Worm (Caenorhabditis elegans): ENCODE results near the gene tif-1A.

tif-1A gene

DNA sequence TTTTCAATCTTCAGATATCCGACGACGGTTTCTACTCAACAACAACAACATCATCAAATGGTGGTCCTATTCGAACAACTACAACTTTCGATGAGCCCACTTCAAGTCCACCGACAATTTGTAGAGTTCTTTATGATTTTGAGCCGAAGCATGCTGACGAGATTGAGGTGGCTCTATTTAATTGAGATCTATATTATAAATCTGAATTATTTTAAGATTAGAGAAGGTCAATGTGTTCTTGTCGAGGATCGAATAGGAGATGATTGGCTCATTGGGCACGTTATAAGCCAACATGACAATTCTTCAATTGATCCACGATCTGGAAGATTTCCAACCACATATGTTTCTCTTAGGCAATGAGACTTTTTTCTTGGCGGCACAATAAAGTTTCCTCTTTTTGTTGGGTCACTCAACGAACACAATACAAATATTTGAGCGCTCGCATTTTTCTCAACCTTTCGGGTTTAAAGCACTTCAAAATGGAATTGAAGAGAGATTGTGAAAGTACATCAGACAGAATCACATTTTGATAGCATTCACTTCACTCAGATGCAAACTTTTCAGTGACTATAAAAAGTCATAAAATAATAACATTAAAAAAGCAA, 11.6 kb upstream of the tif-1A start (continued):
- TF ChIP-seq zfp-3 (GFP tag; conservative IDR thresholded peaks at IDR 0.05) (0 out of 2 replicates have a peak, but pooled peaks have one; percentile 17), nhr-102 (tag; optimal IDR thresholded peaks at IDR 0.05) (peak; percentile 71), F49E8.2 (tag; optimal IDR thresholded peaks at IDR 0.05; ENCODE audit: borderline replicate concordance) (peak; percentile 85), attf-4 (tag; optimal IDR thresholded peaks at IDR 0.05) (no peak), gei-8 (GFP tag; optimal IDR thresholded peaks at IDR 0.05) (no peak), ama-1 (optimal IDR thresholded peaks at IDR 0.05) (peak; percentile 92), lin-38 (GFP tag; IDR thresholded peaks at IDR 0.05) (peak; percentile 69), rbr-2 (tag; optimal IDR thresholded peaks at IDR 0.05) (peak; percentile 19), nhr-28 (tag; optimal IDR thresholded peaks at IDR 0.05) (no peak), daf-12 (tag; optimal IDR thresholded peaks at IDR 0.05) (no peak), Y5F2A.4 (GFP tag; optimal IDR thresholded peaks at IDR 0.05) (no peak), dpl-1 (GFP tag; optimal IDR thresholded peaks at IDR 0.05) (no peak), nhr-10 (tag; optimal IDR thresholded peaks at IDR 0.05) (no peak), nhr-42 (GFP tag; IDR thresholded peaks at IDR 0.05) (no peak), ztf-7 (tag; optimal IDR thresholded peaks at IDR 0.05) (peak; percentile 82), daf-19 (GFP tag; conservative IDR thresholded peaks at IDR 0.05) (0 out of 2 replicates have a peak, but pooled peaks have one; percentile 56), ctbp-1 (GFP tag; IDR thresholded peaks at IDR 0.05) (0 out of 2 replicates have a peak, but pooled peaks have one; percentile 15), mep-1 (tag; optimal IDR thresholded peaks at IDR 0.05) (peak; percentile 74), vab-7 (GFP tag; IDR thresholded peaks at IDR 0.05) (no peak), spr-3 (GFP tag; optimal IDR thresholded peaks at IDR 0.05) (peak; percentile 71), daf-16 (GFP tag; optimal IDR thresholded peaks at IDR 0.05) (no peak), daf-16 (tag; optimal IDR thresholded peaks at IDR 0.05) (peak; percentile 2), hmg-1.1 (GFP tag; IDR thresholded peaks at IDR 0.05) (peak; percentile 53), pha-4 (GFP tag; IDR thresholded peaks at IDR 0.05) (peak; percentile 27; the same call in 1 of the 2 replicates), pha-4 (tag; optimal IDR thresholded peaks at IDR 0.05) (no peak), hif-1 (tag; optimal IDR thresholded peaks at IDR 0.05) (no peak), madf-5 (GFP tag; IDR thresholded peaks at IDR 0.05) (0 out of 4 replicates have a peak, but pooled peaks of 1 of the 2 experiments have one; percentile 7), dve-1 (tag; optimal IDR thresholded peaks at IDR 0.05; ENCODE audit: insufficient read depth) (no peak), ceh-32 (tag; optimal IDR thresholded peaks at IDR 0.05; ENCODE audit: poor library complexity) (no peak), duxl-1 (tag; optimal IDR thresholded peaks at IDR 0.05; ENCODE audit: poor library complexity) (peak; percentile 63), spr-1 (tag; optimal IDR thresholded peaks at IDR 0.05) (peak; percentile 29), ZK546.5 (tag; optimal IDR thresholded peaks at IDR 0.05) (peak in 1 of 2 experiments; percentile 15), Y48G9A.11 (GFP tag; IDR thresholded peaks at IDR 0.05) (peak; percentile 48; the same call in 1 of the 2 replicates)

DNA sequence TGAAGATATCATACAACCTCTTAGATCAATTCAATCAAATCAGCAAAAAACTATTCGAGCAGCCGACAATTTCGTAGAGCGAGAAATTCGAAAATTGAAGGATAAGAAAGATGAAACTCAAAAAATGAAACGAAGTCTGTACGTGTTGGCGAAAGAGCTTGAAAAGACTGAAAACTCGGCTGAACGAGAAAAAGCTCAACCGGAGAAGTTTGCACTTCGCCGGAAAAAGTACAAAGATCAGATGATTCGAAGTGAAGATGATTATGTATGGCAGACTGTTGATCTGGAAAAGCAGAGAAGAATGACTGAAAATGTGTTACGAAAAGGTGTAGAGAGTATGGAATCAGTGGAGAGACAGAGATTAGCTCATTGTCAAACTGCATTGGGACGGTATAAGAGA, 9.1 kb upstream of the tif-1A start:
- TF ChIP-seq zag-1 (tag; optimal IDR thresholded peaks at IDR 0.05): no peak
- TF ChIP-seq unc-62 (GFP tag; optimal IDR thresholded peaks at IDR 0.05 in 1 of 2): peak in 1 of 2 experiments; percentile 95
- TF ChIP-seq unc-62 (tag; optimal IDR thresholded peaks at IDR 0.05): no peak

DNA sequence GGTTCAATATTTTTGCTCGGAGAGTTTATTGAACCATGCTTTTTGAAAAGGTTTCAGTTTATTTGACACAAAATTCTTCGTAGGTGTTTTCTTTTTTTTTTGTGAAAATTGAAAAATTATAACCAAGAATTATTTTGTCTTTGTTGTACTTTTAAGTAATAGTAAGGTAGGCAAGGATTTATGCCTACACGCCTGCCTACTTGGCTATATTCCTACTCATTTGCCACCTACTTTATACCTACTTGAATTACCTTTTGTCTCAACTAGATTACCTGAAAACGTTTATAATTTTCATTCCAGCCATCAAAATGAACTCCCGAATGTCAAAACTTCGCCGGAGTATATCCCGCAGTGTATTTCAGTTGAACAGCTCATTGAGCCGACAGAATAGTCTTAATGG, 8.1 kb upstream of the tif-1A start, which contains the start of gene C36E8.4:
Gene C36E8.4 (plus strand): TSS at position 301 of the 400 bp plus-strand sequence.
- no peak for TF ChIP-seq lin-15B (tag; optimal IDR thresholded peaks at IDR 0.05)

DNA sequence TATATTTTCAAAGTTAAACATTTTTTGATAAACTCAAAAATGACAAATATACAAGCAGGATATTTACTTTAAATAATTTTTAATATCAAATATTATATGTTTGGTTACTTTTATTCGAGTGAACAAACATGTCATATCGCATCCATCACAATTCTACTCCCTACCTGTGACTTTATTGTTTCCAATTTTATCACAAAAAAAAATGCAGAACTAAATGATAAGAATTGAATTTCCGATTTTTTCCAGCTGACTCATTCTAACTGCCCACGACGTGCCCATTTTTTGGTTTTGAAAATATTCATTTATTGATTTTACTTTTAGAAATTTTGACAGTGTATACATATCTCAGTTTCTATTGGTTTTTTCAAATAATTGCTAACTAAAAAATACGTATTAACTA, 7.1 kb upstream of the tif-1A start:
- TF ChIP-seq hlh-11 (tag; optimal IDR thresholded peaks at IDR 0.05) (peak; percentile 23), pha-4 (GFP tag; IDR thresholded peaks at IDR 0.05) (no peak), pha-4 (tag; optimal IDR thresholded peaks at IDR 0.05) (no peak), rbr-2 (tag; optimal IDR thresholded peaks at IDR 0.05) (no peak), dve-1 (tag; optimal IDR thresholded peaks at IDR 0.05; ENCODE audit: insufficient read depth) (peak; percentile 23), pqm-1 (tag; optimal IDR thresholded peaks at IDR 0.05) (peak; percentile 68), nhr-28 (tag; optimal IDR thresholded peaks at IDR 0.05) (peak; percentile 54)

Measured in whole organism, L4 larva.